Worm (Caenorhabditis elegans) whole organism, L4/young adult: ENCODE measurements around the gene C04F6.9.

Experiments
- W03F9.2 ChIP-seq: fragments of 150-350 bp; optimal IDR thresholded peaks from 2 replicates; lab custom pipeline; 2014; ENCODE audit warnings: missing biosample characterization, missing genetic modification characterization
- him-1 ChIP-seq: sonication (generic microtip); optimal IDR thresholded peaks from 2 replicates; lab custom pipeline; 2016; ENCODE audit warnings: missing genotype, missing genetic modification reagents, missing genetic modification characterization, missing compliant biosample characterization

DNA sequence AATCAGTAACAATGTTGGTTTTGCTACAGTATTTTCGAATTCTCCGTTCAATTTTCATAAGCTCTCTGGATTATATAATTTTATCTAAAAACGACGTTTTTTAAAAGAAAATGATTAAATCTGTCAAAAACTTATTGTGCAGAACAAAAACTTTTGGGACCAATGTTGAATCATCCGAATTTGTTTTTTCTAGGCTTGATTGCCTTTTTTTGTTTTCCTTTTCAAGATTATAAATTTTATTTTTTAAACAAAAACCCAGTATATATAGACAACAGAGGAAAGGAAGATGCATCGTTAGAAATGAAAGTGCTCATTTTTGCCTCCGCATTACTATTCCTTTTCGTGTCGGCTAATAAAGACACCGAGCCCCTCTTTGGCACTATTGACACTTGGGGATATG is 42.7 kb downstream of the C04F6.9 start, which contains the start of gene ZK813.7:
- TF ChIP-seq W03F9.2 (tag; lab: Kevin White, UChicago) (no peak), him-1 (tag; lab: Kevin White, UChicago) (no peak)
